Worm (Caenorhabditis elegans): ENCODE data around the gene T07A9.12.

ce11 chrIV:408892-409291 is 1.8 kb upstream of the T07A9.12 start:
- TF ChIP-seq ztf-4 (tag; optimal IDR thresholded peaks at IDR 0.05) (no peak), ZK546.5 (tag; optimal IDR thresholded peaks at IDR 0.05) (no peak), aly-2 (tag; optimal IDR thresholded peaks at IDR 0.05) (no peak), fkh-10 (GFP tag; optimal IDR thresholded peaks at IDR 0.05) (no peak), ama-1 (optimal IDR thresholded peaks at IDR 0.05) (no peak), pqm-1 (tag; optimal IDR thresholded peaks at IDR 0.05) (peak; percentile 10), nhr-237 (tag; optimal IDR thresholded peaks at IDR 0.05) (no peak), nhr-12 (tag; optimal IDR thresholded peaks at IDR 0.05) (no peak)

All from whole organism, L3 larva.